Fruit fly (Drosophila melanogaster): Measurements from ENCODE around the gene CG33635.

DNA sequence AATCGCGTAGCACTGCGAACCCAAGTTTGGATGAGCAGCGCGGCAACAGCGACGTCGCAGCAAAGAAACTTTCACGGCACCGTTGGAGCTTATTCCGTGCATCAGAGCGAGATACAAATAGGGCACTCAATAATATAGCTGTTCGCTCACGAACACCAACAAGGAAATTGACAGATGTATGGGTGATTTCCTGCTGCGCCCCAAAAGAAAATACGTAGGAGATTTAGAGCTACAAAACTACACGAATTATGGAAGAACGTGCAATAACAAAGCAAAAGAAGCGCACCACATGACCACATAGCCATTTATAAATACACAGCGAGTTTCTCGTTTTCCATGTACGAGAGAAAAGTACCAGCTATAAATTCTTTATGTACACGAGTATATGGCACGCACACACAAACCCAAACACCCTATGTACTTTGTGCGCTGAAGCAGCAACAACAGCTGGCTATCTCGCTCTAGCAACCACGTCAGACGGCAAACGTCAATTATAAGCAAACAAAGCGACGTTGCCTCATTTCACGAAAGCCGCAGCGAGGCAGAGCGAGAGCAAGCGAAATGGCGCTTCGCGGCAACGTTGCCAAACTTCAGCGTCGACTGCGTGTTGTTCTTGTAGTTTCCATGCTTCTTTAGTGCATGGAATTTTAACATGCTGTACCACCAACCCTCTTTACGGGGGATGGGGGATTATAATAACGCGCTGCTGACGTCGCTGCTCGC is 3.1 kb upstream of the CG33635 start:
- no peak for TF ChIP-seq psq (optimal IDR thresholded peaks at IDR 0.05)
- TF ChIP-seq insv (optimal IDR thresholded peaks at IDR 0.05): no peak
- TF ChIP-seq h (optimal IDR thresholded peaks at IDR 0.05): no peak
- no peak for TF ChIP-seq Myc (optimal IDR thresholded peaks at IDR 0.05)
- no peak for TF ChIP-seq ttk (optimal IDR thresholded peaks at IDR 0.05)
- no peak for TF ChIP-seq Sin3A (optimal IDR thresholded peaks at IDR 0.05)

Measured in Kc167 (cell line).